Worm (Caenorhabditis elegans): ENCODE data around the gene R08D7.4.

- TF ChIP-seq unc-39 (tag; optimal IDR thresholded peaks at IDR 0.05) (no peak), nhr-237 (tag; optimal IDR thresholded peaks at IDR 0.05) (no peak), zip-2 (tag; optimal IDR thresholded peaks at IDR 0.05) (no peak), lsy-2 (tag; optimal IDR thresholded peaks at IDR 0.05) (peak; percentile 14 to 54), unc-130 (GFP tag; optimal IDR thresholded peaks at IDR 0.05) (no peak), unc-62 (GFP tag; optimal IDR thresholded peaks at IDR 0.05 in 1 of 2) (peak in 1 of 2 experiments; percentile 8), unc-62 (tag; optimal IDR thresholded peaks at IDR 0.05) (no peak), aly-2 (tag; optimal IDR thresholded peaks at IDR 0.05) (no peak), tra-1 (GFP tag; IDR thresholded peaks at IDR 0.05) (no peak), ZK546.5 (tag; optimal IDR thresholded peaks at IDR 0.05) (no peak), skn-1 (tag; optimal IDR thresholded peaks at IDR 0.05) (no peak), lin-13 (GFP tag; optimal IDR thresholded peaks at IDR 0.05) (no peak)
Measured at ce11 chrIII:8986872-8987271, 15.2 kb downstream of the R08D7.4 start.
